Worm (Caenorhabditis elegans): ENCODE measurements around the gene fbxc-53.
"Not testable (repeated sequence)": the region's sequence is repeated elsewhere in the genome, so short reads cannot be mapped to it uniquely, and the experiment has no call there.

Gene fbxc-53

DNA sequence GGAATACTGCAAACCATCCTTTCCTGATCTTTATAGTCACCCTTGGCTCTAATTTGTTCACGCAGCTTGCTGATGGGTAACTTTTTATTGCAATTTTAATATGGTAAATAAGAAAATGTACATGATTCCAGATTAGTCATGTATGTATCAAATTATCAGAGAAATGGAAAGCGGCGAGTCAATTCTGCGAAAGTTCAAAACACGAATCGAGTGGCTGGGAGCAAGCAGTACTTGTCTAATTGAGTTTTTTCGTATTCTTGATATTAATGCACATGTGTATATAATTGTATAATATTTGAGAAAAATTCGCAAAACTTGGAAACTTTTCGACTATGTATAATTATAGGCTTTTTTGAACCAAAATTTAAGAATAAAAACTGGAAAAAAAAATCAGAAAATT, 47.9 kb downstream of the fbxc-53 start, which contains the start of gene T24E12.12:
TSS of gene T24E12.12 (plus strand) at position 281 of the 400 bp plus-strand sequence.
- TF ChIP-seq ztf-23 (GFP tag; IDR thresholded peaks at IDR 0.05) (no peak), flt-1 (GFP tag; IDR thresholded peaks at IDR 0.05) (no peak), klf-2 (GFP tag; conservative IDR thresholded peaks at IDR 0.05) (no peak), med-1 (GFP tag; optimal IDR thresholded peaks at IDR 0.05; ENCODE audit: insufficient read depth) (no peak), ztf-29 (GFP tag; IDR thresholded peaks at IDR 0.05) (no peak), tab-1 (GFP tag; IDR thresholded peaks at IDR 0.05) (no peak), cog-1 (tag; optimal IDR thresholded peaks at IDR 0.05) (no peak), T22C8.4 (GFP tag; IDR thresholded peaks at IDR 0.05) (no peak), ref-1 (GFP tag; conservative IDR thresholded peaks at IDR 0.05) (no peak)

ce11 chrII:3761599-3761998, 50.5 kb downstream of the fbxc-53 start, which contains the start of gene T24E12.6:
Gene T24E12.6, minus strand, starts transcription at chrII:3761699.
- TF ChIP-seq T22C8.4 (GFP tag; IDR thresholded peaks at IDR 0.05); ztf-23 (GFP tag; IDR thresholded peaks at IDR 0.05); med-1 (GFP tag; optimal IDR thresholded peaks at IDR 0.05; ENCODE audit: insufficient read depth): not testable (repeated sequence)

Measured in whole organism, midembryonic.